Fruit fly (Drosophila melanogaster): Measurements from ENCODE around the gene rt.

Gene rt

dm6 chr3L:11587720-11588580, at the start of gene rt:
rt (minus strand) TSS chr3L:11587770.
- TF ChIP-seq Jra (GFP tag; optimal IDR thresholded peaks at IDR 0.05) (no peak), dl (GFP tag; optimal IDR thresholded peaks at IDR 0.05; ENCODE audit: insufficient read depth in 1 of 2, partially characterized antibody in 2 of 2) (no peak), HLH106 (tag; optimal IDR thresholded peaks at IDR 0.05) (peak; percentile 76), tai (GFP tag; optimal IDR thresholded peaks at IDR 0.05) (peak; percentile 61), CG32264 (GFP tag; optimal IDR thresholded peaks at IDR 0.05) (no peak), h (GFP tag; optimal IDR thresholded peaks at IDR 0.05) (peak; percentile 74), usp (GFP tag; optimal IDR thresholded peaks at IDR 0.05) (no peak), Sp1 (GFP tag; optimal IDR thresholded peaks at IDR 0.05) (peak; percentile 75), Rel (GFP tag; optimal IDR thresholded peaks at IDR 0.05) (no peak), Rel (tag; optimal IDR thresholded peaks at IDR 0.05) (peak; percentile 31), Vsx2 (GFP tag; optimal IDR thresholded peaks at IDR 0.05; ENCODE audit: partially characterized antibody) (no peak), ey (GFP tag; optimal IDR thresholded peaks at IDR 0.05) (peak; percentile 70), GATAd (GFP tag; optimal IDR thresholded peaks at IDR 0.05) (no peak), sv (GFP tag; optimal IDR thresholded peaks at IDR 0.05) (peak; percentile 15), br (GFP tag; optimal IDR thresholded peaks at IDR 0.05) (peak; percentile 68), CG9705 (GFP tag; optimal IDR thresholded peaks at IDR 0.05) (peak; percentile 62), brk (GFP tag; optimal IDR thresholded peaks at IDR 0.05) (no peak), woc (GFP tag; optimal IDR thresholded peaks at IDR 0.05) (peak; percentile 89), dsf (GFP tag; optimal IDR thresholded peaks at IDR 0.05; ENCODE audit: borderline replicate concordance) (no peak), Myc (optimal IDR thresholded peaks at IDR 0.05) (peak; percentile 74), lola (GFP tag; optimal IDR thresholded peaks at IDR 0.05) (no peak), Dfd (GFP tag; optimal IDR thresholded peaks at IDR 0.05) (no peak), sage (GFP tag; optimal IDR thresholded peaks at IDR 0.05) (peak; percentile 26), Mio (GFP tag; optimal IDR thresholded peaks at IDR 0.05) (no peak), OdsH (GFP tag; optimal IDR thresholded peaks at IDR 0.05) (peak; percentile 39), CrebA (GFP tag; optimal IDR thresholded peaks at IDR 0.05; ENCODE audit: borderline replicate concordance) (no peak), Hnf4 (GFP tag; optimal IDR thresholded peaks at IDR 0.05) (peak; percentile 6), psq (GFP tag; optimal IDR thresholded peaks at IDR 0.05) (peak; percentile 38), Abd-B (GFP tag; optimal IDR thresholded peaks at IDR 0.05) (no peak), rgr (GFP tag; optimal IDR thresholded peaks at IDR 0.05) (peak; percentile 68), dmrt93B (GFP tag; optimal IDR thresholded peaks at IDR 0.05) (peak; percentile 56), Dif (GFP tag; optimal IDR thresholded peaks at IDR 0.05; ENCODE audit: partially characterized antibody) (no peak), jim (GFP tag; optimal IDR thresholded peaks at IDR 0.05) (no peak), N (GFP tag; optimal IDR thresholded peaks at IDR 0.05) (no peak), foxo (GFP tag; optimal IDR thresholded peaks at IDR 0.05) (peak in 1 of 2 experiments; percentile 76), pan (optimal IDR thresholded peaks at IDR 0.05) (no peak), Hr83 (GFP tag; optimal IDR thresholded peaks at IDR 0.05; ENCODE audit: poor library complexity, severe bottlenecking) (no peak), fru (GFP tag; optimal IDR thresholded peaks at IDR 0.05) (peak; percentile 74), Hr78 (GFP tag; optimal IDR thresholded peaks at IDR 0.05) (no peak)

dm6 chr3L:11636829-11637228, 49.3 kb upstream of the rt start:
- TF ChIP-seq GATAd (GFP tag; optimal IDR thresholded peaks at IDR 0.05) (no peak), sage (GFP tag; optimal IDR thresholded peaks at IDR 0.05) (no peak), Sp1 (GFP tag; optimal IDR thresholded peaks at IDR 0.05) (no peak), woc (GFP tag; optimal IDR thresholded peaks at IDR 0.05) (no peak), CrebA (GFP tag; optimal IDR thresholded peaks at IDR 0.05; ENCODE audit: borderline replicate concordance) (no peak), brk (GFP tag; optimal IDR thresholded peaks at IDR 0.05) (no peak), fru (GFP tag; optimal IDR thresholded peaks at IDR 0.05) (no peak), HLH106 (tag; optimal IDR thresholded peaks at IDR 0.05) (no peak)
